Fruit fly (Drosophila melanogaster): ENCODE data around the gene CG5131.

The CG5131 gene

DNA sequence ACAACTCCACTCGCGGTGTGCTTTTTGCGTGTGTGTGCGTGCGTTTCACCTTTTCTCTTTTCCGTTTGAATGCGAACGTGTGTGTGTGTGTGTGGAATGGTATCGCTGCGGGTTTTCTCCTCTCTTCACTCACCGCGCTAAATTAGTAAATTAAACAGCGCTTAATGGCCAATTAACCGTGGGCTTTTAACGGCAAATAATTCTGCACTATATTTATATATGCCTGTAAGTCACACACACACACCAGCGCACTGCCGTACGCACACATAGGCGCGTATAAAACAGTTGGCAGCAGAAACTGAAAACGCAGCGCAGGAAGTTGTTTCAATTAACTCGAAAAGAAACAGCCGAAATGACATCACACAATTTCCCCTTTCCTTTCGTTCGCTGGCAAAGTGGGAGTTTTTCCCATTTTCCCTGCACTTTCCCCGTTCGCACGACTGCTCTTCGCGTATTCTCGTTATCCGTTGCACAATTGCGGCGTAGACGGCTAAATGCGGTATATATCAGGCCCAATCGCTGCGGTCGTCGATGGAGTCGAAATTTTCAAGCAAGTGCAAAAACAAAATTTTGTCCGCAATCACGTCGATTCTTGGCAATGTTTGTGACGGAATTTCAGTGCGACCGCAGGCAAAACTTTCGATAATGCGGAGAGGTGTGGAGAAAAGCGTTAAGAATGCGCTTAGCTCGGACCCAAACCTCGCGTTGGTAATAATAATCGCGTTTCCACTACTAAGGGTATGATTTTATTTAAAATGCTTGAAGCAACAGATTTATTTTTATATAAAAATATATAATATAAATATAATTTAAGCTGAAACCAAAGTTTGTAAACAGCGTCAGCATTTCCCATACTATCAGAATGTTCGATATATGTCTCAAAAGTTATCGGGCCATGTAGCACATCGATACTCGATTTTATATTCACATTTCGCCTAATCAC, 11.4 kb upstream of the CG5131 start, which contains the start of gene BicD (continued):
- TF ChIP-seq kni (GFP tag; optimal IDR thresholded peaks at IDR 0.05), result peak; percentile 3
- TF ChIP-seq exex (tag; optimal IDR thresholded peaks at IDR 0.05), result peak; percentile 94
- TF ChIP-seq crp (GFP tag; optimal IDR thresholded peaks at IDR 0.05), result peak in 1 of 2 experiments; percentile 13
- TF ChIP-seq CG17912 (GFP tag; optimal IDR thresholded peaks at IDR 0.05), result peak; percentile 8
- TF ChIP-seq sob (GFP tag; IDR thresholded peaks at IDR 0.05), result peak; percentile 26; the same call in 1 of the 2 replicates
- TF ChIP-seq ssp (GFP tag; IDR thresholded peaks at IDR 0.05), result peak; percentile 71
- peak; percentile 66 for TF ChIP-seq p53 (GFP tag; optimal IDR thresholded peaks at IDR 0.05)
- peak; percentile 39 for TF ChIP-seq Abd-B (GFP tag; optimal IDR thresholded peaks at IDR 0.05)
- TF ChIP-seq Gsc (GFP tag; IDR thresholded peaks at IDR 0.05), result no peak
- peak; percentile 56 for TF ChIP-seq Bgb (GFP tag; IDR thresholded peaks at IDR 0.05; ENCODE audit: partially characterized antibody)
- no peak for TF ChIP-seq sim (GFP tag; IDR thresholded peaks at IDR 0.05)
- no peak for TF ChIP-seq CG4820 (GFP tag; optimal IDR thresholded peaks at IDR 0.05)
- no peak for TF ChIP-seq salm (tag; optimal IDR thresholded peaks at IDR 0.05)
- no peak for TF ChIP-seq CG15269 (tag; optimal IDR thresholded peaks at IDR 0.05)
- TF ChIP-seq CG13296 (GFP tag; optimal IDR thresholded peaks at IDR 0.05), result peak; percentile 24
- peak; percentile 35 for TF ChIP-seq CG1603 (tag; optimal IDR thresholded peaks at IDR 0.05)
- TF ChIP-seq Dek (tag; optimal IDR thresholded peaks at IDR 0.05), result peak; percentile 24
- TF ChIP-seq Atf6 (GFP tag; IDR thresholded peaks at IDR 0.05), result peak; percentile 17; the same call in 1 of the 2 replicates
- TF ChIP-seq ase (GFP tag; IDR thresholded peaks at IDR 0.05), result no peak
- no peak for TF ChIP-seq CG8281 (tag; optimal IDR thresholded peaks at IDR 0.05)
- TF ChIP-seq bsh (GFP tag; optimal IDR thresholded peaks at IDR 0.05), result peak in 1 of 2 experiments; percentile 0
- TF ChIP-seq vvl (GFP tag; IDR thresholded peaks at IDR 0.05), result 0 out of 2 replicates have a peak, but pooled peaks have one; percentile 23
- TF ChIP-seq Deaf1 (tag; optimal IDR thresholded peaks at IDR 0.05), result peak; percentile 34
- peak; percentile 72 for TF ChIP-seq Lhr (GFP tag; optimal IDR thresholded peaks at IDR 0.05)
- TF ChIP-seq CG16813 (GFP tag; IDR thresholded peaks at IDR 0.05; ENCODE audit: partially characterized antibody), result peak; percentile 66
- TF ChIP-seq BEAF-32 (GFP tag; optimal IDR thresholded peaks at IDR 0.05), result peak; percentile 72
- TF ChIP-seq CG30020 (tag; optimal IDR thresholded peaks at IDR 0.05), result peak; percentile 67
- peak; percentile 35; the same call in 1 of the 2 replicates for TF ChIP-seq CG42726 (GFP tag; IDR thresholded peaks at IDR 0.05; ENCODE audit: partially characterized antibody)
- TF ChIP-seq CG9437 (GFP tag; optimal IDR thresholded peaks at IDR 0.05), result no peak
- peak; percentile 83 for TF ChIP-seq trem (tag; optimal IDR thresholded peaks at IDR 0.05)
- TF ChIP-seq sug (tag; optimal IDR thresholded peaks at IDR 0.05), result peak; percentile 30
- TF ChIP-seq CG11247 (GFP tag; IDR thresholded peaks at IDR 0.05), result no peak
- 0 out of 2 replicates have a peak, but pooled peaks have one; percentile 4 for TF ChIP-seq onecut (GFP tag; IDR thresholded peaks at IDR 0.05)
- TF ChIP-seq CG7357 (GFP tag; IDR thresholded peaks at IDR 0.05), result peak; percentile 91
- peak; percentile 69 for TF ChIP-seq CG10267 (tag; optimal IDR thresholded peaks at IDR 0.05)
- TF ChIP-seq sens (GFP tag), result peak; percentile 37
- no peak for TF ChIP-seq bowl (GFP tag; IDR thresholded peaks at IDR 0.05)
- peak; percentile 32 for TF ChIP-seq CrebB (tag; optimal IDR thresholded peaks at IDR 0.05)
- no peak for TF ChIP-seq pb (GFP tag; optimal IDR thresholded peaks at IDR 0.05)
- peak; percentile 20 for TF ChIP-seq grau (tag; optimal IDR thresholded peaks at IDR 0.05)
- TF ChIP-seq cg (GFP tag; optimal IDR thresholded peaks at IDR 0.05), result peak; percentile 88
- peak; percentile 47; the same call in 1 of the 2 replicates for TF ChIP-seq CG31441 (GFP tag; IDR thresholded peaks at IDR 0.05)
- TF ChIP-seq kah (GFP tag; optimal IDR thresholded peaks at IDR 0.05), result no peak
- TF ChIP-seq zen2 (GFP tag; IDR thresholded peaks at IDR 0.05; ENCODE audit: partially characterized antibody), result peak; percentile 50; the same call in 1 of the 3 replicates
- TF ChIP-seq CG7271 (tag; optimal IDR thresholded peaks at IDR 0.05), result no peak
- TF ChIP-seq Hmr (GFP tag; optimal IDR thresholded peaks at IDR 0.05), result peak; percentile 72
- TF ChIP-seq Ets97D (GFP tag; optimal IDR thresholded peaks at IDR 0.05), result peak; percentile 32
